Worm (Caenorhabditis elegans) whole organism, mixed stage, embryonic: Measurements from ENCODE around the gene F07E5.5.
"Not testable (repeated sequence)": the region's sequence is repeated elsewhere in the genome, so short reads cannot be mapped to it uniquely, and the experiment has no call there.

Experiments used
- M03D4.4 ChIP-seq: sonication (generic microtip); optimal IDR thresholded peaks from 2 replicates; lab custom pipeline; 2017; ENCODE audit warnings: mild to moderate bottlenecking, missing genetic modification characterization, missing compliant biosample characterization
- bed-3 ChIP-seq: fragments of 200-800 bp; sonication (Bioruptor generic); optimal IDR thresholded peaks from 3 replicates; lab custom pipeline; 2018; ENCODE audit warnings: mild to moderate bottlenecking, missing genetic modification characterization, moderate library complexity, missing compliant biosample characterization
- blmp-1 ChIP-seq: fragments of 150-350 bp; optimal IDR thresholded peaks from 2 replicates; lab custom pipeline; 2014; ENCODE audit warnings: missing biosample characterization, missing genetic modification characterization
- ceh-39 ChIP-seq: fragments of 150-350 bp; optimal IDR thresholded peaks from 2 replicates; lab custom pipeline; 2014; ENCODE audit warnings: missing biosample characterization, missing genetic modification characterization
- ceh-43 ChIP-seq: fragments of 200-800 bp; sonication (Bioruptor generic); optimal IDR thresholded peaks from 2 replicates; lab custom pipeline; 2018; ENCODE audit warnings: mild to moderate bottlenecking, missing genetic modification characterization, moderate library complexity, missing compliant biosample characterization
- ceh-83 ChIP-seq: fragments of 200-800 bp; sonication (Bioruptor generic); optimal IDR thresholded peaks from 2 replicates; lab custom pipeline; 2018; ENCODE audit warnings: mild to moderate bottlenecking, missing genetic modification characterization, missing compliant biosample characterization
- ces-1 ChIP-seq: fragments of 150-350 bp; optimal IDR thresholded peaks from 2 replicates; lab custom pipeline; 2014; ENCODE audit warnings: missing biosample characterization, missing genetic modification reagents, missing genetic modification characterization
- drap-1 ChIP-seq: fragments of 200-800 bp; sonication (Bioruptor generic); optimal IDR thresholded peaks from 3 replicates; lab custom pipeline; 2018; ENCODE audit warnings: mild to moderate bottlenecking, missing genetic modification characterization, missing compliant biosample characterization
- elt-1 ChIP-seq: sonication (generic microtip); optimal IDR thresholded peaks from 2 replicates; lab custom pipeline; 2017; ENCODE audit warnings: missing genetic modification characterization, mild to moderate bottlenecking, missing compliant biosample characterization, antibody characterized with exemption, moderate library complexity, borderline replicate concordance; ENCODE audit not compliant: insufficient read depth
- elt-3 ChIP-seq: fragments of 150-350 bp; optimal IDR thresholded peaks from 2 replicates; lab custom pipeline; 2014; ENCODE audit warnings: missing biosample characterization, missing genetic modification characterization
- flh-1 ChIP-seq: fragments of 200-800 bp; sonication (Bioruptor generic); optimal IDR thresholded peaks from 2 replicates; lab custom pipeline; 2018; ENCODE audit warnings: mild to moderate bottlenecking, missing genetic modification characterization, moderate library complexity, missing compliant biosample characterization
- ham-2 ChIP-seq: fragments of 200-800 bp; sonication (Bioruptor generic); optimal IDR thresholded peaks from 2 replicates; lab custom pipeline; 2018; ENCODE audit warnings: mild to moderate bottlenecking, missing genetic modification characterization, missing compliant biosample characterization
- hlh-1 ChIP-seq: fragments of 150-350 bp; optimal IDR thresholded peaks from 2 replicates; lab custom pipeline; 2014; ENCODE audit warnings: missing biosample characterization, missing genetic modification reagents, missing genetic modification characterization
- lin-13 ChIP-seq: fragments of 150-350 bp; optimal IDR thresholded peaks from 2 replicates; lab custom pipeline; 2014; ENCODE audit warnings: missing biosample characterization, missing genetic modification characterization
- lin-32 ChIP-seq: fragments of 200-800 bp; sonication (Bioruptor generic); optimal IDR thresholded peaks from 2 replicates; lab custom pipeline; 2018; ENCODE audit warnings: mild to moderate bottlenecking, missing genetic modification characterization, missing compliant biosample characterization
- mab-5 ChIP-seq: fragments of 150-350 bp; optimal IDR thresholded peaks from 2 replicates; lab custom pipeline; 2014; ENCODE audit warnings: missing biosample characterization, missing genetic modification characterization
- mep-1 ChIP-seq: fragments of 150-350 bp; optimal IDR thresholded peaks from 2 replicates; lab custom pipeline; 2017; ENCODE audit warnings: missing biosample characterization, missing genetic modification reagents, missing genetic modification characterization, inconsistent platforms
- mls-2 ChIP-seq: sonication (generic microtip); optimal IDR thresholded peaks from 2 replicates; lab custom pipeline; 2016; ENCODE audit warnings: mild to moderate bottlenecking, missing genetic modification characterization, moderate library complexity, missing compliant biosample characterization
- nhr-2 ChIP-seq: fragments of 150-350 bp; optimal IDR thresholded peaks from 2 replicates; lab custom pipeline; 2014; ENCODE audit warnings: missing biosample characterization, missing genetic modification characterization
- nhr-237 ChIP-seq: fragments of 150-350 bp; optimal IDR thresholded peaks from 2 replicates; lab custom pipeline; 2014; ENCODE audit warnings: missing biosample characterization, missing genetic modification characterization
- nhr-28 ChIP-seq: fragments of 150-350 bp; optimal IDR thresholded peaks from 2 replicates; lab custom pipeline; 2014; ENCODE audit warnings: missing biosample characterization, missing genetic modification characterization
- pha-4 ChIP-seq: fragments of 150-350 bp; optimal IDR thresholded peaks from 2 replicates; lab custom pipeline; 2018; ENCODE audit warnings: missing biosample characterization, missing genetic modification reagents, missing genetic modification characterization
- sem-2 ChIP-seq: fragments of 200-800 bp; sonication (Bioruptor generic); optimal IDR thresholded peaks from 2 replicates; lab custom pipeline; 2018; ENCODE audit warnings: mild to moderate bottlenecking, missing genetic modification characterization, missing compliant biosample characterization
- snpc-4 ChIP-seq: fragments of 150-350 bp; optimal IDR thresholded peaks from 2 replicates; lab custom pipeline; 2014; ENCODE audit warnings: missing biosample characterization, missing genetic modification characterization
- sptf-1 ChIP-seq: sonication (generic microtip); optimal IDR thresholded peaks from 2 replicates; lab custom pipeline; 2017; ENCODE audit warnings: mild to moderate bottlenecking, missing genetic modification characterization, moderate library complexity, missing compliant biosample characterization
- tbx-8 ChIP-seq: fragments of 200-800 bp; sonication (Bioruptor generic); optimal IDR thresholded peaks from 2 replicates; lab custom pipeline; 2018; ENCODE audit warnings: mild to moderate bottlenecking, missing genetic modification characterization, moderate library complexity, missing compliant biosample characterization
- unc-39 ChIP-seq: fragments of 150-350 bp; optimal IDR thresholded peaks from 2 replicates; lab custom pipeline; 2014; ENCODE audit warnings: missing biosample characterization, missing genetic modification characterization
- unc-62 ChIP-seq: fragments of 150-350 bp; optimal IDR thresholded peaks from 2 replicates; lab custom pipeline; 2014; ENCODE audit warnings: missing biosample characterization, missing genetic modification reagents, missing genetic modification characterization
- ztf-11 ChIP-seq: fragments of 150-350 bp; optimal IDR thresholded peaks from 2 replicates; lab custom pipeline; 2014; ENCODE audit warnings: missing biosample characterization, missing genetic modification characterization

F07E5.5 gene

ce11 chrII:2076467-2076866 is 17.6 kb upstream of the F07E5.5 start:
- TF ChIP-seq mep-1 (tag; lab: Kevin White, UChicago) (no peak), nhr-28 (tag; lab: Kevin White, UChicago) (no peak), ceh-83 (GFP tag; lab: Kevin White, UChicago) (no peak), mab-5 (no peak), elt-3 (tag; lab: Kevin White, UChicago) (no peak), M03D4.4 (tag; lab: Kevin White, UChicago) (no peak), snpc-4 (tag; lab: Kevin White, UChicago) (no peak)

- no peak for TF ChIP-seq bed-3 (GFP tag; lab: Kevin White, UChicago)
- no peak for TF ChIP-seq ceh-83 (GFP tag; lab: Kevin White, UChicago)
- TF ChIP-seq mls-2 (tag; lab: Kevin White, UChicago), result no peak
- no peak for TF ChIP-seq tbx-8 (GFP tag; lab: Kevin White, UChicago)
- TF ChIP-seq pha-4, result no peak
- TF ChIP-seq ceh-43 (GFP tag; lab: Kevin White, UChicago), result no peak
- no peak for TF ChIP-seq ham-2
- TF ChIP-seq mep-1 (tag; lab: Kevin White, UChicago), result no peak
- no peak for TF ChIP-seq ztf-11
- no peak for TF ChIP-seq unc-39 (tag; lab: Kevin White, UChicago)
Measured at ce11 chrII:2075513-2075912, 16.6 kb upstream of the F07E5.5 start, which contains the start of gene F07E5.8. TSS of gene F07E5.8 (minus strand) at chrII:2075613.

ce11 chrII:2071429-2071828 is 12.6 kb upstream of the F07E5.5 start, which contains the start of gene F07E5.7:
TSS of gene F07E5.7 (minus strand) at chrII:2071529.
- TF ChIP-seq elt-1 (tag; lab: Kevin White, UChicago) (no peak), bed-3 (GFP tag; lab: Kevin White, UChicago) (no peak), blmp-1 (no peak), flh-1 (GFP tag; lab: Kevin White, UChicago) (no peak), lin-32 (GFP tag; lab: Kevin White, UChicago) (no peak), tbx-8 (GFP tag; lab: Kevin White, UChicago) (no peak), unc-62 (no peak), ztf-11 (no peak), pha-4 (no peak), ceh-83 (GFP tag; lab: Kevin White, UChicago) (no peak), snpc-4 (tag; lab: Kevin White, UChicago) (no peak), lin-13 (tag; lab: Kevin White, UChicago) (no peak), sptf-1 (tag; lab: Kevin White, UChicago) (no peak), nhr-237 (tag; lab: Kevin White, UChicago) (no peak), ceh-43 (GFP tag; lab: Kevin White, UChicago) (no peak), unc-39 (tag; lab: Kevin White, UChicago) (no peak), sem-2 (GFP tag; lab: Kevin White, UChicago) (no peak), mab-5 (no peak), M03D4.4 (tag; lab: Kevin White, UChicago) (no peak)

- not testable (repeated sequence) for TF ChIP-seq drap-1 (GFP tag; lab: Kevin White, UChicago); lin-13 (tag; lab: Kevin White, UChicago); blmp-1
- TF ChIP-seq, all 35 proteins: peak for 0; not testable (repeated sequence) for 35
Measured at ce11 chrII:2067451-2068021, 8.7 kb upstream of the F07E5.5 start, which contains the start of gene F07E5.12. TSS of gene F07E5.12 (plus strand) at chrII:2067971.

ce11 chrII:2064497-2064896 is 5.6 kb upstream of the F07E5.5 start, which contains the start of gene fbxb-6:
TSS of gene fbxb-6 (plus strand) at chrII:2064797.
- no peak for TF ChIP-seq lin-13 (tag; lab: Kevin White, UChicago)
- TF ChIP-seq unc-39 (tag; lab: Kevin White, UChicago), result no peak
- TF ChIP-seq mab-5, result no peak
- TF ChIP-seq elt-3 (tag; lab: Kevin White, UChicago), result no peak
- no peak for TF ChIP-seq lin-32 (GFP tag; lab: Kevin White, UChicago)
- no peak for TF ChIP-seq drap-1 (GFP tag; lab: Kevin White, UChicago)
- no peak for TF ChIP-seq ztf-11

- no peak for TF ChIP-seq sptf-1 (tag; lab: Kevin White, UChicago)
- no peak for TF ChIP-seq ceh-83 (GFP tag; lab: Kevin White, UChicago)
- TF ChIP-seq nhr-2 (tag; lab: Kevin White, UChicago), result no peak
- TF ChIP-seq ces-1 (GFP tag; lab: Kevin White, UChicago), result no peak
- no peak for TF ChIP-seq snpc-4 (tag; lab: Kevin White, UChicago)
- no peak for TF ChIP-seq elt-3 (tag; lab: Kevin White, UChicago)
- TF ChIP-seq bed-3 (GFP tag; lab: Kevin White, UChicago), result no peak
- TF ChIP-seq unc-62, result no peak
- TF ChIP-seq unc-39 (tag; lab: Kevin White, UChicago), result no peak
- no peak for TF ChIP-seq ceh-39 (tag; lab: Kevin White, UChicago)
- no peak for TF ChIP-seq ztf-11
- TF ChIP-seq nhr-237 (tag; lab: Kevin White, UChicago), result no peak
- no peak for TF ChIP-seq pha-4
- TF ChIP-seq ceh-43 (GFP tag; lab: Kevin White, UChicago), result no peak
- TF ChIP-seq hlh-1 (tag; lab: Kevin White, UChicago), result no peak
- TF ChIP-seq ham-2, result no peak
- no peak for TF ChIP-seq nhr-28 (tag; lab: Kevin White, UChicago)
- no peak for TF ChIP-seq flh-1 (GFP tag; lab: Kevin White, UChicago)
Measured at ce11 chrII:2063989-2064388, 5.1 kb upstream of the F07E5.5 start, which contains the start of gene F07E5.13. TSS of gene F07E5.13 (minus strand) at chrII:2064089.
